Fruit fly (Drosophila melanogaster) whole organism, wandering third instar larva: ENCODE data around the gene CG16781.

Source experiments
- Dfd ChIP-seq: fragments of >200 bp; optimal IDR thresholded peaks from 2 replicates; lab custom pipeline; 2017; ENCODE audit warnings: missing biosample characterization, missing genetic modification characterization
- OdsH ChIP-seq: fragments of 200-800 bp; sonication (Bioruptor generic); optimal IDR thresholded peaks from 2 replicates; lab custom pipeline; 2016; ENCODE audit warnings: missing biosample characterization, mild to moderate bottlenecking, missing genetic modification characterization
- brk ChIP-seq: fragments of 200-800 bp; sonication (Bioruptor generic); optimal IDR thresholded peaks from 2 replicates; lab custom pipeline; 2016; ENCODE audit warnings: missing biosample characterization, mild to moderate bottlenecking, missing genetic modification characterization
- foxo ChIP-seq, 2 experiments: fragments of 200-800 bp; sonication (Bioruptor generic); optimal IDR thresholded peaks; 2 replicates in 1 of 2; 3 replicates in 1 of 2; lab custom pipeline; 2016 to 2017; ENCODE audit warnings: missing biosample characterization in 2 of 2, missing genetic modification characterization in 2 of 2
- psq ChIP-seq: fragments of 200-800 bp; sonication (Bioruptor generic); optimal IDR thresholded peaks from 3 replicates; lab custom pipeline; 2017; ENCODE audit warnings: missing biosample characterization, mild to moderate bottlenecking, missing genetic modification characterization, moderate library complexity
- usp ChIP-seq: fragments of >200 bp; optimal IDR thresholded peaks from 2 replicates; lab custom pipeline; 2017; ENCODE audit warnings: missing biosample characterization, missing genetic modification characterization

DNA sequence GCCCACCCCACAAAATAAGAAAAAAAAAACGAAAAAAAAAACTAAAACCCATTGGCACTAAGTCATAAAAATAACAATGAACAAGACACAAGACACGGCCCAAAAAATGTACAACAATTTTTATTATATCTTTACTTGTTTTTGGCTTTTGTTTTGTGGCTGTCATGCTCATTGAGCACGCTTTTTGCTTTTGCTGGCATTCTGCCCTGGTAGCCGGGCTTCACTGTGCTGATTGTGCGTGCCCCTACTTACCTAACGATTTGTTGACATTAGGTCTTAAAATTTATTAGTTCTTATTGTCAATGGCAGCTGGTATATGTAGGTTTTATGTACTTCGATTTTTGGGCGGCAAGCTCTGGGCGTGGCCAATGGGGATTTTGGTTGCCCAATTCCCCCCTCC, 5.4 kb downstream of the CG16781 start:
- no peak for TF ChIP-seq psq (GFP tag; lab: Kevin White, UChicago)
- TF ChIP-seq brk = no peak
- no peak for TF ChIP-seq OdsH (GFP tag; lab: Kevin White, UChicago)
- TF ChIP-seq foxo (GFP tag; optimal IDR thresholded peaks at IDR 0.05; lab: Kevin White, UChicago) = no peak
- TF ChIP-seq Dfd (GFP tag; lab: Kevin White, UChicago) = no peak
- no peak for TF ChIP-seq usp (GFP tag; lab: Kevin White, UChicago)
